Fruit fly (Drosophila melanogaster) whole organism, embryonic: ENCODE measurements around the gene CG1273.
A peak's percentile ranks its signal among the peaks of the same experiment; 100 is the strongest.

Experiments
- CG10274 ChIP-seq: fragments of 200-800 bp; sonication (Bioruptor generic); optimal IDR thresholded peaks from 3 replicates; lab custom pipeline; 2017; ENCODE audit warnings: missing biosample characterization, mild to moderate bottlenecking, missing genetic modification characterization
- CG11247 ChIP-seq: fragments of 200-800 bp; sonication (Bioruptor generic); IDR thresholded peaks from 2 replicates; pipeline ENCODE4 v1.3.6; 2022; ENCODE audit warnings: missing biosample characterization, missing genetic modification characterization
- CG1233 ChIP-seq: fragments of 200-800 bp; sonication (Bioruptor generic); optimal IDR thresholded peaks from 4 replicates; lab custom pipeline; 2018; ENCODE audit warnings: missing biosample characterization, mild to moderate bottlenecking, missing genetic modification characterization
- CG12942 ChIP-seq: fragments of 200-800 bp; sonication (Bioruptor generic); optimal IDR thresholded peaks from 3 replicates; lab custom pipeline; 2016; ENCODE audit warnings: missing biosample characterization, missing genetic modification characterization
- CG13624 ChIP-seq: fragments of 200-800 bp; sonication (Bioruptor generic); optimal IDR thresholded peaks from 2 replicates; lab custom pipeline; 2016; ENCODE audit warnings: missing biosample characterization, missing genetic modification characterization
- CG13894 ChIP-seq: fragments of 200-800 bp; sonication (Bioruptor generic); optimal IDR thresholded peaks from 3 replicates; lab custom pipeline; 2018; ENCODE audit warnings: missing biosample characterization, mild to moderate bottlenecking, missing genetic modification characterization, moderate library complexity
- CG1647 ChIP-seq: fragments of 200-800 bp; sonication (Bioruptor generic); optimal IDR thresholded peaks from 3 replicates; lab custom pipeline; 2016; ENCODE audit warnings: missing biosample characterization, missing genetic modification characterization
- CG17359 ChIP-seq: fragments of 200-800 bp; sonication (Bioruptor generic); optimal IDR thresholded peaks from 3 replicates; lab custom pipeline; 2018; ENCODE audit warnings: missing biosample characterization, mild to moderate bottlenecking, missing genetic modification characterization, moderate library complexity
- CG17912 ChIP-seq: fragments of 200-800 bp; sonication (Bioruptor generic); optimal IDR thresholded peaks from 2 replicates; lab custom pipeline; 2018; ENCODE audit warnings: missing biosample characterization, mild to moderate bottlenecking, missing genetic modification characterization
- CG18476 ChIP-seq: fragments of 200-800 bp; sonication (Bioruptor generic); optimal IDR thresholded peaks from 2 replicates; lab custom pipeline; 2016; ENCODE audit warnings: missing biosample characterization, mild to moderate bottlenecking, missing genetic modification characterization
- CG3065 ChIP-seq: fragments of 200-800 bp; sonication (Bioruptor generic); optimal IDR thresholded peaks from 2 replicates; lab custom pipeline; 2016; ENCODE audit warnings: missing biosample characterization, missing genetic modification characterization
- CG32772 ChIP-seq: fragments of 200-800 bp; sonication (Bioruptor generic); IDR thresholded peaks from 2 replicates; pipeline ENCODE4 v1.3.6; 2022; ENCODE audit warnings: missing biosample characterization, missing genetic modification characterization
- CG3281 ChIP-seq: fragments of 200-800 bp; sonication (Bioruptor generic); optimal IDR thresholded peaks from 3 replicates; lab custom pipeline; 2017; ENCODE audit warnings: missing biosample characterization, mild to moderate bottlenecking, missing genetic modification characterization
- CG4328 ChIP-seq: fragments of 200-800 bp; sonication (Bioruptor generic); optimal IDR thresholded peaks from 3 replicates; lab custom pipeline; 2017; ENCODE audit warnings: missing biosample characterization, missing genetic modification reagents, missing genetic modification characterization
- CG4424 ChIP-seq: fragments of 200-800 bp; sonication (Bioruptor generic); optimal IDR thresholded peaks from 3 replicates; lab custom pipeline; 2016; ENCODE audit warnings: missing biosample characterization, missing genetic modification characterization
- CG6765 ChIP-seq: fragments of 200-800 bp; sonication (Bioruptor generic); optimal IDR thresholded peaks from 3 replicates; lab custom pipeline; 2017; ENCODE audit warnings: missing biosample characterization, mild to moderate bottlenecking, missing genetic modification characterization
- CG7928 ChIP-seq: fragments of 200-800 bp; sonication (Bioruptor generic); optimal IDR thresholded peaks from 2 replicates; lab custom pipeline; 2017; ENCODE audit warnings: missing biosample characterization, mild to moderate bottlenecking, missing genetic modification characterization
- CG8281 ChIP-seq: fragments of 200-800 bp; sonication (Bioruptor generic); optimal IDR thresholded peaks from 2 replicates; lab custom pipeline; 2018; ENCODE audit warnings: missing biosample characterization, mild to moderate bottlenecking, missing genetic modification characterization, moderate library complexity
- CG9817 ChIP-seq: fragments of 200-800 bp; sonication (Bioruptor generic); optimal IDR thresholded peaks from 2 replicates; lab custom pipeline; 2018; ENCODE audit warnings: missing biosample characterization, mild to moderate bottlenecking, missing genetic modification characterization, moderate library complexity
- Chrac-16 ChIP-seq: fragments of 200-800 bp; sonication (Bioruptor generic); optimal IDR thresholded peaks from 3 replicates; lab custom pipeline; 2016; ENCODE audit warnings: missing biosample characterization, missing genetic modification characterization
- D19A ChIP-seq: fragments of 200-800 bp; optimal IDR thresholded peaks from 3 replicates; lab custom pipeline; 2019; ENCODE audit warnings: missing biosample characterization, mild to moderate bottlenecking, missing genetic modification characterization, moderate library complexity
- Dbx ChIP-seq: fragments of 200-800 bp; sonication (Bioruptor generic); IDR thresholded peaks from 3 replicates; pipeline ENCODE4 v1.3.6; 2022; ENCODE audit warnings: missing biosample characterization, missing genetic modification characterization
- Doc3 ChIP-seq: fragments of 200-800 bp; sonication (Bioruptor generic); IDR thresholded peaks from 3 replicates; pipeline ENCODE4 v1.3.6; 2022; ENCODE audit warnings: missing biosample characterization, missing genetic modification characterization; ENCODE audit not compliant: partially characterized antibody
- Drgx ChIP-seq: fragments of 200-800 bp; sonication (Bioruptor generic); IDR thresholded peaks from 2 replicates; pipeline ENCODE4 v1.3.6; 2022; ENCODE audit warnings: missing biosample characterization, missing genetic modification characterization
- Ets65A ChIP-seq: fragments of 200-800 bp; sonication (Bioruptor generic); peaks from one replicate; lab custom pipeline; 2016; ENCODE audit warnings: missing biosample characterization, missing genetic modification characterization
- H15 ChIP-seq: fragments of 200-800 bp; sonication (Bioruptor generic); IDR thresholded peaks from 3 replicates; pipeline ENCODE4 v1.3.6; 2022; ENCODE audit warnings: missing biosample characterization, missing genetic modification characterization
- HHEX ChIP-seq: fragments of 200-800 bp; sonication (Bioruptor generic); optimal IDR thresholded peaks from 3 replicates; lab custom pipeline; 2017; ENCODE audit warnings: missing biosample characterization, mild to moderate bottlenecking, missing genetic modification characterization, missing genetic modification reagents
- Hr3 ChIP-seq: fragments of 200-800 bp; sonication (Bioruptor generic); optimal IDR thresholded peaks from 3 replicates; lab custom pipeline; 2016; ENCODE audit warnings: missing biosample characterization, missing genetic modification characterization
- Lpt ChIP-seq: fragments of >200 bp; optimal IDR thresholded peaks from 2 replicates; lab custom pipeline; 2018; ENCODE audit warnings: missing biosample characterization, missing genetic modification characterization
- MESR4 ChIP-seq: fragments of 200-800 bp; sonication (Bioruptor generic); optimal IDR thresholded peaks from 2 replicates; lab custom pipeline; 2018; ENCODE audit warnings: missing biosample characterization, mild to moderate bottlenecking, missing genetic modification characterization, moderate library complexity
- Mad ChIP-seq: fragments of 200-800 bp; sonication (Bioruptor generic); optimal IDR thresholded peaks from 2 replicates; lab custom pipeline; 2016; ENCODE audit warnings: missing biosample characterization, missing genetic modification characterization
- Poxn ChIP-seq: fragments of 200-800 bp; sonication (Bioruptor generic); IDR thresholded peaks from 2 replicates; pipeline ENCODE4 v1.3.6; 2022; ENCODE audit warnings: missing biosample characterization, missing genetic modification characterization
- ato ChIP-seq: fragments of 200-800 bp; sonication (Bioruptor generic); IDR thresholded peaks from 2 replicates; pipeline ENCODE4 v1.3.6; 2022; ENCODE audit warnings: missing biosample characterization, missing genetic modification characterization; ENCODE audit not compliant: partially characterized antibody
- az2 ChIP-seq: fragments of 200-800 bp; sonication (Bioruptor generic); optimal IDR thresholded peaks from 3 replicates; lab custom pipeline; 2016; ENCODE audit warnings: missing biosample characterization, missing genetic modification characterization
- corto ChIP-seq: fragments of 200-800 bp; sonication (Bioruptor generic); optimal IDR thresholded peaks from 2 replicates; lab custom pipeline; 2016; ENCODE audit warnings: missing biosample characterization, mild to moderate bottlenecking, missing genetic modification characterization, moderate library complexity
- crc ChIP-seq: fragments of 200-800 bp; sonication (Bioruptor generic); optimal IDR thresholded peaks from 2 replicates; lab custom pipeline; 2016; ENCODE audit warnings: missing biosample characterization, missing genetic modification characterization
- croc ChIP-seq: fragments of 200-800 bp; sonication (Bioruptor generic); conservative IDR thresholded peaks from 3 replicates; pipeline ENCODE4 v1.3.6; 2022; ENCODE audit warnings: missing biosample characterization, missing genetic modification characterization
- dati ChIP-seq: fragments of 200-800 bp; sonication (Bioruptor generic); IDR thresholded peaks from 2 replicates; pipeline ENCODE4 v1.3.6; 2022; ENCODE audit warnings: missing biosample characterization, missing genetic modification characterization
- emc ChIP-seq: fragments of 200-800 bp; sonication (Bioruptor generic); optimal IDR thresholded peaks from 2 replicates; lab custom pipeline; 2016; ENCODE audit warnings: missing biosample characterization, missing genetic modification characterization
- eyg ChIP-seq: fragments of 200-800 bp; sonication (Bioruptor generic); optimal IDR thresholded peaks from 3 replicates; lab custom pipeline; 2016; ENCODE audit warnings: missing biosample characterization, missing genetic modification characterization
- gcm2 ChIP-seq: fragments of 200-800 bp; sonication (Bioruptor generic); optimal IDR thresholded peaks from 2 replicates; lab custom pipeline; 2016; ENCODE audit warnings: missing biosample characterization, missing genetic modification characterization
- grau ChIP-seq: fragments of 200-800 bp; optimal IDR thresholded peaks from 3 replicates; lab custom pipeline; 2019; ENCODE audit warnings: missing biosample characterization, mild to moderate bottlenecking, missing genetic modification characterization, moderate library complexity
- ind ChIP-seq: fragments of 200-800 bp; sonication (Bioruptor generic); optimal IDR thresholded peaks from 3 replicates; lab custom pipeline; 2016; ENCODE audit warnings: missing biosample characterization, missing genetic modification characterization
- maf-S ChIP-seq: fragments of 200-800 bp; sonication (Bioruptor generic); optimal IDR thresholded peaks from 2 replicates; lab custom pipeline; 2016; ENCODE audit warnings: missing biosample characterization, missing genetic modification characterization
- pfk ChIP-seq: fragments of 200-800 bp; sonication (Bioruptor generic); optimal IDR thresholded peaks from 2 replicates; lab custom pipeline; 2018; ENCODE audit warnings: missing biosample characterization, mild to moderate bottlenecking, missing genetic modification characterization, moderate library complexity
- phol ChIP-seq: fragments of 200-800 bp; sonication (Bioruptor generic); optimal IDR thresholded peaks from 3 replicates; lab custom pipeline; 2018; ENCODE audit warnings: missing biosample characterization, mild to moderate bottlenecking, missing genetic modification characterization, moderate library complexity
- ranshi ChIP-seq: fragments of 200-800 bp; sonication (Bioruptor generic); IDR thresholded peaks from 2 replicates; pipeline ENCODE4 v1.3.6; 2022; ENCODE audit warnings: missing biosample characterization, missing genetic modification characterization
- sd ChIP-seq: fragments of 200-800 bp; sonication (Bioruptor generic); optimal IDR thresholded peaks from 3 replicates; lab custom pipeline; 2018; ENCODE audit warnings: missing biosample characterization, mild to moderate bottlenecking, missing genetic modification characterization, moderate library complexity
- wor ChIP-seq: fragments of 200-800 bp; sonication (Bioruptor generic); IDR thresholded peaks from 2 replicates; pipeline ENCODE4 v1.3.6; 2022; ENCODE audit warnings: missing biosample characterization, missing genetic modification characterization

CG1273 gene

dm6 chr3L:4239442-4240322 lies 23.8 kb upstream of the CG1273 start, which contains the start of gene Sqor (continued):
- TF ChIP-seq D19A (peak; percentile 64), HHEX (GFP tag; lab: Kevin White, UChicago) (peak; percentile 82), Dbx (GFP tag; lab: Robert Waterston, UW) (peak; percentile 73), wor (peak; percentile 70), CG13624 (GFP tag; lab: Kevin White, UChicago) (peak; percentile 81), ato (no peak), CG17912 (GFP tag; lab: Kevin White, UChicago) (peak; percentile 66), sd (tag; lab: Kevin White, UChicago) (peak; percentile 80), Poxn (peak; percentile 61), CG17359 (tag; lab: Kevin White, UChicago) (peak; percentile 86), CG7928 (GFP tag; lab: Kevin White, UChicago) (peak; percentile 71), az2 (GFP tag; lab: Kevin White, UChicago) (peak; percentile 72), crc (GFP tag; lab: Kevin White, UChicago) (peak; percentile 86), pfk (GFP tag; lab: Kevin White, UChicago) (peak; percentile 14), corto (peak; percentile 83), Doc3 (GFP tag; lab: Robert Waterston, UW) (no peak), CG1647 (GFP tag; lab: Kevin White, UChicago) (peak; percentile 71), grau (tag; lab: Kevin White, UChicago) (peak; percentile 99), CG12942 (peak; percentile 49), CG4328 (GFP tag; lab: Kevin White, UChicago) (peak; percentile 72), CG8281 (tag; lab: Kevin White, UChicago) (peak; percentile 78), CG9817 (tag; lab: Kevin White, UChicago) (peak; percentile 81), CG3281 (peak; percentile 93), CG3065 (GFP tag; lab: Kevin White, UChicago) (peak; percentile 31), CG13894 (peak; percentile 85), Hr3 (GFP tag; lab: Kevin White, UChicago) (peak; percentile 65), CG4424 (GFP tag; lab: Kevin White, UChicago) (peak; percentile 66), CG32772 (GFP tag; lab: Robert Waterston, UW) (peak; percentile 72), phol (tag; lab: Kevin White, UChicago) (peak; percentile 74), CG11247 (GFP tag; lab: Robert Waterston, UW) (peak; percentile 74), croc (0 out of 3 replicates have a peak, but pooled peaks have one; percentile 13), gcm2 (GFP tag; lab: Kevin White, UChicago) (peak; percentile 65), CG6765 (peak; percentile 86), maf-S (GFP tag; lab: Kevin White, UChicago) (peak; percentile 90), dati (GFP tag; lab: Robert Waterston, UW) (0 out of 2 replicates have a peak, but pooled peaks have one; percentile 1), Lpt (no peak), H15 (peak; percentile 58; the same call in 2 of the 3 replicates), MESR4 (no peak), ranshi (peak; percentile 59), ind (GFP tag; lab: Kevin White, UChicago) (peak; percentile 79), CG18476 (GFP tag; lab: Kevin White, UChicago) (peak; percentile 66), Chrac-16 (peak; percentile 68), Mad (GFP tag; lab: Kevin White, UChicago) (peak; percentile 76), Ets65A (GFP tag; lab: Kevin White, UChicago) (peak; percentile 95), CG1233 (GFP tag; lab: Kevin White, UChicago) (peak; percentile 83), emc (GFP tag; lab: Kevin White, UChicago) (peak; percentile 71), eyg (GFP tag; lab: Kevin White, UChicago) (peak; percentile 87), CG10274 (GFP tag; lab: Kevin White, UChicago) (peak; percentile 77), Drgx (GFP tag; lab: Robert Waterston, UW) (peak; percentile 92)
